Worm (Caenorhabditis elegans): ENCODE measurements around the gene clec-118.

- TF ChIP-seq lin-15B (tag; optimal IDR thresholded peaks at IDR 0.05) = no peak
- TF ChIP-seq R02D3.7 (tag; optimal IDR thresholded peaks at IDR 0.05) = no peak
- TF ChIP-seq spr-3 (GFP tag; optimal IDR thresholded peaks at IDR 0.05) = no peak
- TF ChIP-seq ceh-82 (tag; optimal IDR thresholded peaks at IDR 0.05) = no peak
- no peak for TF ChIP-seq ceh-44 (GFP tag; IDR thresholded peaks at IDR 0.05)
- TF ChIP-seq nhr-76 (tag; optimal IDR thresholded peaks at IDR 0.05) = no peak
- TF ChIP-seq madf-5 (GFP tag; IDR thresholded peaks at IDR 0.05) = no peak
Observed at ce11 chrII:614701-615100, 2.4 kb upstream of the clec-118 start.

Data from whole organism, L4 larva.